Worm (Caenorhabditis elegans) whole organism, L1 larva: ENCODE measurements around the gene R10E4.11.

ENCODE experiments used
- C04F5.9 ChIP-seq: sonication (generic microtip); optimal IDR thresholded peaks from 2 replicates; lab custom pipeline; 2016; ENCODE audit warnings: missing genetic modification characterization, missing compliant biosample characterization
- F16B12.6 ChIP-seq: fragments of 150-350 bp; optimal IDR thresholded peaks from 2 replicates; lab custom pipeline; 2014; ENCODE audit warnings: missing biosample characterization, missing genetic modification characterization
- Y116A8C.19 ChIP-seq: sonication (generic microtip); optimal IDR thresholded peaks from 2 replicates; lab custom pipeline; 2016; ENCODE audit warnings: missing compliant biosample characterization, missing genetic modification characterization, borderline replicate concordance
- alr-1 ChIP-seq: fragments of 200-800 bp; sonication (Bioruptor generic); optimal IDR thresholded peaks from 2 replicates; lab custom pipeline; 2018; ENCODE audit warnings: borderline replicate concordance, mild to moderate bottlenecking, missing genetic modification characterization, missing compliant biosample characterization
- aly-2 ChIP-seq: fragments of 150-350 bp; optimal IDR thresholded peaks from 2 replicates; lab custom pipeline; 2014; ENCODE audit warnings: missing biosample characterization, missing genetic modification characterization
- ceh-82 ChIP-seq, 3 experiments: fragments of 150-350 bp in 1 of 3; sonication (generic microtip) in 2 of 3; optimal IDR thresholded peaks; 2 replicates each; lab custom pipeline; 2014 to 2017; ENCODE audit warnings: missing biosample characterization in 3 of 3, missing genetic modification characterization in 3 of 3
- ceh-90 ChIP-seq: sonication (generic microtip); optimal IDR thresholded peaks from 2 replicates; lab custom pipeline; 2016; ENCODE audit warnings: missing genetic modification characterization, missing compliant biosample characterization
- dpl-1 ChIP-seq, 3 experiments: fragments of 150-350 bp in 2 of 3; sonication (generic microtip) in 1 of 3; optimal IDR thresholded peaks; 2 replicates each; lab custom pipeline; 2014 to 2017; ENCODE audit warnings: missing biosample characterization in 3 of 3, missing genetic modification characterization in 3 of 3, missing genetic modification reagents in 3 of 3
- dsc-1 ChIP-seq: sonication (generic microtip); optimal IDR thresholded peaks from 2 replicates; lab custom pipeline; 2016; ENCODE audit warnings: mild to moderate bottlenecking, missing genetic modification characterization, missing compliant biosample characterization
- efl-1 ChIP-seq, 4 experiments: fragments of 150-350 bp; optimal IDR thresholded peaks in 3 of 4; peaks in 1 of 4; 1 replicate in 1 of 4; 2 replicates in 3 of 4; lab custom pipeline; 2014; ENCODE audit warnings: missing biosample characterization in 2 of 4, missing genetic modification characterization in 2 of 4, missing genetic modification reagents in 2 of 4
- efl-3 ChIP-seq: fragments of 200-800 bp; sonication (Bioruptor generic); optimal IDR thresholded peaks from 2 replicates; lab custom pipeline; 2018; ENCODE audit warnings: mild to moderate bottlenecking, missing genetic modification characterization, missing compliant biosample characterization
- egl-13 ChIP-seq: sonication (generic microtip); optimal IDR thresholded peaks from 2 replicates; lab custom pipeline; 2016; ENCODE audit warnings: missing genotype, missing genetic modification reagents, missing genetic modification characterization, missing compliant biosample characterization
- fkh-4 ChIP-seq: sonication (generic microtip); optimal IDR thresholded peaks from 2 replicates; lab custom pipeline; 2016; ENCODE audit warnings: missing compliant biosample characterization, missing genetic modification characterization, borderline replicate concordance
- fkh-8 ChIP-seq: sonication (generic microtip); optimal IDR thresholded peaks from 2 replicates; lab custom pipeline; 2016; ENCODE audit warnings: mild to moderate bottlenecking, missing genetic modification characterization, missing compliant biosample characterization
- fos-1 ChIP-seq: fragments of 150-350 bp; optimal IDR thresholded peaks from 2 replicates; lab custom pipeline; 2014; ENCODE audit warnings: missing biosample characterization, missing genetic modification characterization
- grh-1 ChIP-seq: fragments of 200-800 bp; sonication (Bioruptor generic); IDR thresholded peaks from 2 replicates; pipeline ENCODE4 v1.3.6; 2022; ENCODE audit warnings: missing genetic modification reagents, missing genetic modification characterization, missing compliant biosample characterization
- hlh-17 ChIP-seq: fragments of 200-800 bp; sonication (Bioruptor generic); optimal IDR thresholded peaks from 2 replicates; lab custom pipeline; 2018; ENCODE audit warnings: missing genetic modification characterization, mild to moderate bottlenecking, missing compliant biosample characterization, moderate library complexity, borderline replicate concordance
- irx-1 ChIP-seq: sonication (generic microtip); optimal IDR thresholded peaks from 2 replicates; lab custom pipeline; 2016; ENCODE audit warnings: missing genetic modification characterization, missing compliant biosample characterization
- isw-1 ChIP-seq: fragments of 200-800 bp; sonication (Bioruptor generic); IDR thresholded peaks from 2 replicates; pipeline ENCODE4 v1.3.6; 2022; ENCODE audit warnings: missing genetic modification characterization, missing compliant biosample characterization
- jun-1 ChIP-seq: fragments of 150-350 bp; optimal IDR thresholded peaks from 2 replicates; lab custom pipeline; 2014; ENCODE audit warnings: missing biosample characterization, missing genetic modification reagents, missing genetic modification characterization
- lin-13 ChIP-seq: fragments of 150-350 bp; optimal IDR thresholded peaks from 2 replicates; lab custom pipeline; 2014; ENCODE audit warnings: missing biosample characterization, missing genetic modification reagents, missing genetic modification characterization
- lin-14 ChIP-seq: fragments of 200-800 bp; sonication (Bioruptor generic); optimal IDR thresholded peaks from 2 replicates; lab custom pipeline; 2018; ENCODE audit warnings: mild to moderate bottlenecking, missing genetic modification characterization, moderate library complexity, missing compliant biosample characterization
- lin-15B ChIP-seq: fragments of 150-350 bp; sonication (generic microtip); optimal IDR thresholded peaks from 3 replicates; lab custom pipeline; 2014; ENCODE audit warnings: missing biosample characterization, missing genetic modification characterization
- lsy-2 ChIP-seq, 2 experiments: fragments of 150-350 bp; optimal IDR thresholded peaks; 2 replicates each; lab custom pipeline; 2014; ENCODE audit warnings: missing biosample characterization in 2 of 2, missing genetic modification characterization in 2 of 2
- mab-9 ChIP-seq: fragments of 200-800 bp; sonication (Bioruptor generic); IDR thresholded peaks from 2 replicates; pipeline ENCODE4 v1.3.6; 2022; ENCODE audit warnings: missing genetic modification reagents, missing genetic modification characterization, missing compliant biosample characterization
- nhr-20 ChIP-seq: sonication (generic microtip); optimal IDR thresholded peaks from 2 replicates; lab custom pipeline; 2016; ENCODE audit warnings: mild to moderate bottlenecking, missing genetic modification characterization, missing compliant biosample characterization
- nhr-71 ChIP-seq: sonication (generic microtip); optimal IDR thresholded peaks from 2 replicates; lab custom pipeline; 2016; ENCODE audit warnings: mild to moderate bottlenecking, missing genetic modification characterization, moderate library complexity, missing compliant biosample characterization
- nhr-76 ChIP-seq: sonication (generic microtip); optimal IDR thresholded peaks from 2 replicates; lab custom pipeline; 2017; ENCODE audit warnings: missing biosample characterization, missing genetic modification characterization
- nhr-77 ChIP-seq: fragments of 150-350 bp; optimal IDR thresholded peaks from 2 replicates; lab custom pipeline; 2014; ENCODE audit warnings: missing biosample characterization, missing genetic modification characterization
- nhr-84 ChIP-seq: sonication (generic microtip); optimal IDR thresholded peaks from 2 replicates; lab custom pipeline; 2017; ENCODE audit warnings: missing biosample characterization, missing genetic modification characterization
- nhr-90 ChIP-seq: sonication (generic microtip); optimal IDR thresholded peaks from 2 replicates; lab custom pipeline; 2016; ENCODE audit warnings: mild to moderate bottlenecking, missing genetic modification characterization, missing compliant biosample characterization; ENCODE audit not compliant: poor library complexity
- pax-3 ChIP-seq: fragments of 200-800 bp; sonication (Bioruptor generic); optimal IDR thresholded peaks from 2 replicates; lab custom pipeline; 2018; ENCODE audit warnings: mild to moderate bottlenecking, missing genetic modification characterization, moderate library complexity, missing compliant biosample characterization
- pqm-1 ChIP-seq: sonication (generic microtip); optimal IDR thresholded peaks from 3 replicates; lab custom pipeline; 2017; ENCODE audit warnings: missing biosample characterization, missing genetic modification characterization
- rnt-1 ChIP-seq: sonication (generic microtip); optimal IDR thresholded peaks from 2 replicates; lab custom pipeline; 2016; ENCODE audit warnings: mild to moderate bottlenecking, missing genetic modification characterization, moderate library complexity, missing compliant biosample characterization
- snpc-4 ChIP-seq: fragments of 150-350 bp; optimal IDR thresholded peaks from 2 replicates; lab custom pipeline; 2014; ENCODE audit warnings: missing biosample characterization, missing genetic modification characterization
- snu-23 ChIP-seq: sonication (generic microtip); optimal IDR thresholded peaks from 2 replicates; lab custom pipeline; 2016; ENCODE audit warnings: missing genetic modification characterization, missing compliant biosample characterization
- sptf-1 ChIP-seq: fragments of 150-350 bp; optimal IDR thresholded peaks from 2 replicates; lab custom pipeline; 2014; ENCODE audit warnings: missing biosample characterization, missing genetic modification characterization
- sup-37 ChIP-seq: fragments of 200-800 bp; sonication (Bioruptor generic); optimal IDR thresholded peaks from 2 replicates; lab custom pipeline; 2018; ENCODE audit warnings: mild to moderate bottlenecking, missing genetic modification characterization, missing compliant biosample characterization
- swsn-7 ChIP-seq: sonication (generic microtip); optimal IDR thresholded peaks from 2 replicates; lab custom pipeline; 2016; ENCODE audit warnings: missing genetic modification characterization, missing compliant biosample characterization
- tlp-1 ChIP-seq: fragments of 150-350 bp; optimal IDR thresholded peaks from 2 replicates; lab custom pipeline; 2014; ENCODE audit warnings: missing biosample characterization, missing genetic modification characterization
- unc-62 ChIP-seq: fragments of 150-350 bp; optimal IDR thresholded peaks from 2 replicates; lab custom pipeline; 2014; ENCODE audit warnings: missing biosample characterization, missing genetic modification reagents, missing genetic modification characterization
- unc-98 ChIP-seq: fragments of 200-800 bp; sonication (Bioruptor generic); IDR thresholded peaks from 2 replicates; pipeline ENCODE4 v1.3.6; 2022; ENCODE audit warnings: missing genetic modification characterization, missing compliant biosample characterization
- vab-15 ChIP-seq: sonication (generic microtip); optimal IDR thresholded peaks from 2 replicates; lab custom pipeline; 2017; ENCODE audit warnings: missing genotype, mild to moderate bottlenecking, missing genetic modification characterization, missing compliant biosample characterization
- xbp-1 ChIP-seq: sonication (generic microtip); optimal IDR thresholded peaks from 2 replicates; lab custom pipeline; 2016; ENCODE audit warnings: missing genetic modification characterization, missing compliant biosample characterization
- zag-1 ChIP-seq: fragments of 150-350 bp; optimal IDR thresholded peaks from 2 replicates; lab custom pipeline; 2014; ENCODE audit warnings: missing biosample characterization, missing genetic modification characterization
- ztf-11 ChIP-seq, 2 experiments: sonication (generic microtip); optimal IDR thresholded peaks; 2 replicates each; lab custom pipeline; 2016 to 2017; ENCODE audit warnings: missing genetic modification characterization in 2 of 2, missing biosample characterization in 1 of 2, missing compliant biosample characterization in 1 of 2
- ztf-4 ChIP-seq: fragments of 150-350 bp; optimal IDR thresholded peaks from 2 replicates; lab custom pipeline; 2014; ENCODE audit warnings: missing biosample characterization, missing genetic modification characterization

R10E4.11 gene

DNA sequence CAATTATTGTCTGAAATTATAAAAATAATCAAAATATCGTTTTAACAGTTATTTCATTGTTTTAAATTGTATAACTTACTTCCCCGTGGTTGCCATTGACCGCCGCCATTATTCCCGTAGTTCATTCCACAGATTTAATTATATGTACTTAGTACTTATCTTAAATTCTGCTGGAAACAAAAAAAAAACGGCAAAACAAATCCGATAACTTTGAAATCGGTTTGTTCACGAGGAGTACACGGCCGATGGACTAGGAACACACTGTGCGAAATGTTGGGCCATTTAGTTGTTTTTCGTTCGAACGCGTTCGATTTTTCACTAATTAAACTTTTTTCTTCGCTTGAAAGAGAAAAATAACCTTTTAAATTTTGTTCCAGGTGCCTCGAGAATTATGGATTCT lies 42.2 kb upstream of the R10E4.11 start, which contains the start of the genes B0285.3 and lcmt-1 (continued):
- TF ChIP-seq rnt-1 (tag; lab: Kevin White, UChicago) (peak; percentile 94), C04F5.9 (tag; lab: Kevin White, UChicago) (peak; percentile 51), fkh-4 (tag; lab: Kevin White, UChicago) (peak; percentile 75), nhr-71 (tag; lab: Kevin White, UChicago) (peak; percentile 73), xbp-1 (tag; lab: Kevin White, UChicago) (peak; percentile 67), dsc-1 (peak; percentile 75), unc-62 (no peak), jun-1 (tag; lab: Kevin White, UChicago) (no peak), nhr-76 (no peak), swsn-7 (tag; lab: Kevin White, UChicago) (peak; percentile 61), nhr-90 (tag; lab: Kevin White, UChicago) (peak; percentile 70), unc-98 (GFP tag; lab: Robert Waterston, UW) (no peak), hlh-17 (no peak), nhr-20 (peak; percentile 58), pax-3 (tag; lab: Kevin White, UChicago) (peak; percentile 12), lin-13 (no peak), snu-23 (peak; percentile 68), ceh-90 (tag; lab: Kevin White, UChicago) (peak; percentile 84), zag-1 (tag; lab: Kevin White, UChicago) (no peak), nhr-77 (no peak), fkh-8 (tag; lab: Kevin White, UChicago) (peak; percentile 38), vab-15 (tag; lab: Kevin White, UChicago) (no peak), mab-9 (GFP tag; lab: Robert Waterston, UW) (peak; percentile 33; the same call in 1 of the 2 replicates), egl-13 (peak; percentile 41), efl-1 (optimal IDR thresholded peaks at IDR 0.05; lab: Kevin White, UChicago) (peak; percentile 37 to 63), efl-1 (GFP tag; optimal IDR thresholded peaks at IDR 0.05 in 1 of 2; lab: Kevin White, UChicago) (peak; percentile 63 to 95), ztf-4 (tag; lab: Kevin White, UChicago) (no peak), lin-15B (tag; lab: Kevin White, UChicago) (peak; percentile 3), grh-1 (GFP tag; lab: Robert Waterston, UW) (no peak), snpc-4 (tag; lab: Kevin White, UChicago) (peak; percentile 23), aly-2 (no peak), pqm-1 (no peak), irx-1 (tag; lab: Kevin White, UChicago) (peak; percentile 79), ztf-11 (tag; optimal IDR thresholded peaks at IDR 0.05; lab: Kevin White, UChicago) (peak in 1 of 2 experiments; percentile 84), nhr-84 (tag; lab: Kevin White, UChicago) (no peak), F16B12.6 (tag; lab: Kevin White, UChicago) (peak; percentile 24), lsy-2 (tag; optimal IDR thresholded peaks at IDR 0.05; lab: Kevin White, UChicago) (peak; percentile 51 to 59), sup-37 (GFP tag; lab: Kevin White, UChicago) (no peak), lin-14 (GFP tag; lab: Kevin White, UChicago) (peak; percentile 87), dpl-1 (GFP tag; optimal IDR thresholded peaks at IDR 0.05; lab: Kevin White, UChicago) (peak; percentile 24 to 60 (median 50)), isw-1 (GFP tag; lab: Robert Waterston, UW) (peak; percentile 5; the same call in 1 of the 2 replicates), Y116A8C.19 (tag; lab: Kevin White, UChicago) (no peak), fos-1 (tag; lab: Kevin White, UChicago) (no peak), ceh-82 (tag; optimal IDR thresholded peaks at IDR 0.05; lab: Kevin White, UChicago) (peak in 2 of 3 experiments; percentile 8 to 26), sptf-1 (tag; lab: Kevin White, UChicago) (no peak), efl-3 (no peak), alr-1 (no peak), tlp-1 (tag; lab: Kevin White, UChicago) (no peak)
